Fruit fly (Drosophila melanogaster) whole organism, adult: ENCODE data around the gene CG44428.

Experiments used
- Hr96 ChIP-seq: fragments of 200-800 bp; sonication (Bioruptor generic); optimal IDR thresholded peaks from 2 replicates; lab custom pipeline; 2016; ENCODE audit warnings: missing biosample characterization, missing genetic modification characterization
- Mnt ChIP-seq: fragments of 200-800 bp; sonication (Bioruptor generic); optimal IDR thresholded peaks from 2 replicates; lab custom pipeline; 2016; ENCODE audit warnings: missing biosample characterization, mild to moderate bottlenecking, missing genetic modification characterization
- ovo ChIP-seq: fragments of 200-800 bp; sonication (Bioruptor generic); optimal IDR thresholded peaks from 2 replicates; lab custom pipeline; 2016; ENCODE audit warnings: missing biosample characterization, missing genetic modification characterization
- pad ChIP-seq: fragments of 200-800 bp; sonication (Bioruptor generic); optimal IDR thresholded peaks from 3 replicates; lab custom pipeline; 2017; ENCODE audit warnings: missing biosample characterization, missing genetic modification characterization, mild to moderate bottlenecking, moderate library complexity, missing genetic modification reagents

DNA sequence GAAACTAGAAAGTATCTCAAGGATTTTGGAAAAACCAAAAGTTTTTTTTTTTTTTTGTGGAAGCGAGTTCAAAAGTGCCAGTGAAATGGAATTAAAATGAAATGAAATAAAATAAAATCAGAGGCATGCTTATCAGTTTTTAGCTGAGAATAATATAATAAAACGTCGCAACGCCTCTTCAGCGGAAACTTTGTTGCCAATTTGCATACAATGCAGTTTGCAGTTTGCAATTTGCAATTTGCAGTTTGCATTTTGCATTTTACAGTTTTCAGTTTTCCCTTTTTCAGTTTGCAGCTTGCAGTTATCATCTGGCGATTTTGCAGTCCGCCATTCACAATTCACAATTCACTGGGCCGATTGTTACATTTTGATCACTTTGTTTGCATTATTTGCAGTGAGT, 38.8 kb upstream of the CG44428 start:
- TF ChIP-seq Mnt (GFP tag; lab: Kevin White, UChicago), result no peak
- TF ChIP-seq Hr96 (GFP tag; lab: Kevin White, UChicago), result no peak
- TF ChIP-seq ovo (GFP tag; lab: Kevin White, UChicago), result no peak
- TF ChIP-seq pad (GFP tag; lab: Kevin White, UChicago), result no peak
